Worm (Caenorhabditis elegans): ENCODE data around the gene ule-3.
A peak's percentile ranks its signal among the peaks of the same experiment; 100 is the strongest.

ule-3 gene

ce11 chrV:10801154-10801553 lies 7.6 kb downstream of the ule-3 start, which contains the start of gene D1054.18:
TSS of gene D1054.18 (minus strand) at chrV:10801198.
- TF ChIP-seq scrt-1 (GFP tag; IDR thresholded peaks at IDR 0.05) (no peak), F13C5.2 (tag; optimal IDR thresholded peaks at IDR 0.05) (no peak), pes-1 (GFP tag; IDR thresholded peaks at IDR 0.05) (no peak), flt-1 (GFP tag; IDR thresholded peaks at IDR 0.05) (no peak), aly-1 (tag; optimal IDR thresholded peaks at IDR 0.05) (no peak), tra-4 (tag; optimal IDR thresholded peaks at IDR 0.05) (no peak), ets-7 (tag; optimal IDR thresholded peaks at IDR 0.05) (no peak), ama-1 (optimal IDR thresholded peaks at IDR 0.05) (no peak), ceh-36 (tag; optimal IDR thresholded peaks at IDR 0.05) (no peak), tbx-11 (GFP tag; IDR thresholded peaks at IDR 0.05) (no peak), tbx-37 (GFP tag; conservative IDR thresholded peaks at IDR 0.05) (no peak), B0310.2 (tag; optimal IDR thresholded peaks at IDR 0.05) (no peak), sea-1 (GFP tag; conservative IDR thresholded peaks at IDR 0.05) (no peak), hnd-1 (tag; optimal IDR thresholded peaks at IDR 0.05) (no peak), hmg-4 (GFP tag; optimal IDR thresholded peaks at IDR 0.05) (no peak), ceh-13 (GFP tag; optimal IDR thresholded peaks at IDR 0.05) (no peak), hmbx-1 (tag; optimal IDR thresholded peaks at IDR 0.05) (no peak)

ce11 chrV:10802060-10802459 lies 8.5 kb downstream of the ule-3 start:
- TF ChIP-seq ceh-13 (GFP tag; optimal IDR thresholded peaks at IDR 0.05) (no peak), ama-1 (optimal IDR thresholded peaks at IDR 0.05) (no peak), hmg-4 (GFP tag; optimal IDR thresholded peaks at IDR 0.05) (no peak), ets-7 (tag; optimal IDR thresholded peaks at IDR 0.05) (no peak), tbx-37 (GFP tag; conservative IDR thresholded peaks at IDR 0.05) (no peak), aly-1 (tag; optimal IDR thresholded peaks at IDR 0.05) (no peak), hnd-1 (tag; optimal IDR thresholded peaks at IDR 0.05) (no peak), sea-1 (GFP tag; conservative IDR thresholded peaks at IDR 0.05) (no peak), flt-1 (GFP tag; IDR thresholded peaks at IDR 0.05) (no peak), tbx-11 (GFP tag; IDR thresholded peaks at IDR 0.05) (no peak), hmbx-1 (tag; optimal IDR thresholded peaks at IDR 0.05) (no peak), scrt-1 (GFP tag; IDR thresholded peaks at IDR 0.05) (no peak), B0310.2 (tag; optimal IDR thresholded peaks at IDR 0.05) (no peak), pes-1 (GFP tag; IDR thresholded peaks at IDR 0.05) (no peak), tra-4 (tag; optimal IDR thresholded peaks at IDR 0.05) (no peak), F13C5.2 (tag; optimal IDR thresholded peaks at IDR 0.05) (no peak), ceh-36 (tag; optimal IDR thresholded peaks at IDR 0.05) (no peak)

- no peak for TF ChIP-seq sea-1 (GFP tag; conservative IDR thresholded peaks at IDR 0.05)
These were observed 10.8 kb downstream of the ule-3 start, which contains the start of gene secs-1 for ce11 chrV:10804374-10804773. TSS of gene secs-1 (minus strand) at chrV:10804474.

DNA sequence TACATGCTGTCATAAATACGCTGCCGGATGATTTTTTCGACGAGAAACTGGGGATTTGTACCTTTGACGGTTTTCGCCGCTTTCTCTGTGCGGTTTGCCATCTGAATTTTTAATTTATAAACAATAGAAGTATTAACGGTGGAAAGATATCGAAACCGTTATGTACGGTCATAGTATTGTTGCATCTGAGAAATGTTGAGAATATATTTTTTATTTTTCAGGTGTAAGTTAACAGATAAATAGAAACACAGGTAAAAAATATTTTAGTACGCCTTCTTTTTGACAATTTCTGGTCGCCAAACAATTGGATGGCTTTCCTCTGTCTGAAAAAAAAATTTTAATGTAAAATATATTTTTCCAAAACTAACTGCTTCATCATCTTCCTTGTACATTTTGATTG lies 12.3 kb downstream of the ule-3 start, which contains the start of gene prp-38:
TSS of gene prp-38 (minus strand) at position 101 of the 400 bp plus-strand sequence.
- TF ChIP-seq hnd-1 (tag; optimal IDR thresholded peaks at IDR 0.05) = no peak
- TF ChIP-seq ceh-36 (tag; optimal IDR thresholded peaks at IDR 0.05) = no peak
- TF ChIP-seq B0310.2 (tag; optimal IDR thresholded peaks at IDR 0.05) = no peak
- no peak for TF ChIP-seq ama-1 (optimal IDR thresholded peaks at IDR 0.05)
- TF ChIP-seq tra-4 (tag; optimal IDR thresholded peaks at IDR 0.05) = no peak
- no peak for TF ChIP-seq F13C5.2 (tag; optimal IDR thresholded peaks at IDR 0.05)
- no peak for TF ChIP-seq sea-1 (GFP tag; conservative IDR thresholded peaks at IDR 0.05)
- TF ChIP-seq flt-1 (GFP tag; IDR thresholded peaks at IDR 0.05) = no peak
- TF ChIP-seq aly-1 (tag; optimal IDR thresholded peaks at IDR 0.05) = no peak
- TF ChIP-seq pes-1 (GFP tag; IDR thresholded peaks at IDR 0.05) = no peak
- no peak for TF ChIP-seq scrt-1 (GFP tag; IDR thresholded peaks at IDR 0.05)
- no peak for TF ChIP-seq ceh-13 (GFP tag; optimal IDR thresholded peaks at IDR 0.05)

DNA sequence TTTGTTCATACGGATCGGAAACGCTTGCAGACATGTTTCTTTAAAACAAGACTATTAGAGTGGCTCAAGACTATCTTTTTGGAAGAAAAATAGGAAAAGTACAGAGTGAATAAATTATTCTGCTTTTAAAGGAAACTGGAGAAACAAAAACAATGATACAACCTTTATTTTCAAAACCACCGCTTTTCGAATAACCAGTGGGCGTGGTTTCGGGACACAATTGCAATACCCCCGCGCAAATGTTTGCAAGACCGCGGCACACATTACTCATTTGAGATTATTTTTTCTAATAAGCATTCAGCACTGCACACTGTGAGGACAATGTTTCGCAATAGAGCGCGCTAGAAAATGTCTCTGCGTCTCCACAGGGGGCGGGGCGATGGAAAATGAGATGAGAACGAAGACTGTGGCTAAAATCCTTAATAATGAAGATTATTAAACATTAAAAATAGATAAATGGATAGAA lies 14.3 kb downstream of the ule-3 start, which contains the start of gene plrg-1:
TSS of gene plrg-1 (minus strand) at position 51 of the 466 bp plus-strand sequence.
- TF ChIP-seq hmbx-1 (tag; optimal IDR thresholded peaks at IDR 0.05) (peak; percentile 41), hmg-4 (GFP tag; optimal IDR thresholded peaks at IDR 0.05) (peak; percentile 88), tbx-37 (GFP tag; conservative IDR thresholded peaks at IDR 0.05) (peak; percentile 88), hnd-1 (tag; optimal IDR thresholded peaks at IDR 0.05) (peak; percentile 61), scrt-1 (GFP tag; IDR thresholded peaks at IDR 0.05) (peak; percentile 89), tra-4 (tag; optimal IDR thresholded peaks at IDR 0.05) (peak; percentile 32), B0310.2 (tag; optimal IDR thresholded peaks at IDR 0.05) (peak; percentile 64), tbx-11 (GFP tag; IDR thresholded peaks at IDR 0.05) (peak; percentile 80), ceh-36 (tag; optimal IDR thresholded peaks at IDR 0.05) (peak; percentile 88), sea-1 (GFP tag; conservative IDR thresholded peaks at IDR 0.05) (peak; percentile 89), aly-1 (tag; optimal IDR thresholded peaks at IDR 0.05) (peak; percentile 72), ets-7 (tag; optimal IDR thresholded peaks at IDR 0.05) (peak; percentile 78), flt-1 (GFP tag; IDR thresholded peaks at IDR 0.05) (peak; percentile 77), ceh-13 (GFP tag; optimal IDR thresholded peaks at IDR 0.05) (peak; percentile 64), ama-1 (optimal IDR thresholded peaks at IDR 0.05) (no peak), F13C5.2 (tag; optimal IDR thresholded peaks at IDR 0.05) (peak; percentile 94), pes-1 (GFP tag; IDR thresholded peaks at IDR 0.05) (no peak; the same call in 1 of the 2 replicates)

ce11 chrV:10811763-10812162 lies 18.2 kb downstream of the ule-3 start, which contains the start of gene C29A12.22:
TSS of gene C29A12.22 (plus strand) at chrV:10812063.
- no peak for TF ChIP-seq B0310.2 (tag; optimal IDR thresholded peaks at IDR 0.05)
- TF ChIP-seq hnd-1 (tag; optimal IDR thresholded peaks at IDR 0.05) = no peak
- TF ChIP-seq tbx-37 (GFP tag; conservative IDR thresholded peaks at IDR 0.05) = no peak

- no peak for TF ChIP-seq pes-1 (GFP tag; IDR thresholded peaks at IDR 0.05)
- no peak for TF ChIP-seq hmg-4 (GFP tag; optimal IDR thresholded peaks at IDR 0.05)
- no peak for TF ChIP-seq hmbx-1 (tag; optimal IDR thresholded peaks at IDR 0.05)
- no peak for TF ChIP-seq scrt-1 (GFP tag; IDR thresholded peaks at IDR 0.05)
- TF ChIP-seq tbx-37 (GFP tag; conservative IDR thresholded peaks at IDR 0.05) = no peak
- no peak for TF ChIP-seq sea-1 (GFP tag; conservative IDR thresholded peaks at IDR 0.05)
- TF ChIP-seq ceh-13 (GFP tag; optimal IDR thresholded peaks at IDR 0.05) = no peak
- no peak for TF ChIP-seq B0310.2 (tag; optimal IDR thresholded peaks at IDR 0.05)
- TF ChIP-seq ama-1 (optimal IDR thresholded peaks at IDR 0.05) = no peak
These were observed 20.0 kb downstream of the ule-3 start, which contains the start of the genes C29A12.1 and lig-1 for ce11 chrV:10813425-10814156. TSS of gene C29A12.1 (minus strand) at chrV:10813487. TSS of gene lig-1 (plus strand) at chrV:10814106.
